Fruit fly (Drosophila melanogaster): ENCODE measurements around the gene CG9154.

DNA sequence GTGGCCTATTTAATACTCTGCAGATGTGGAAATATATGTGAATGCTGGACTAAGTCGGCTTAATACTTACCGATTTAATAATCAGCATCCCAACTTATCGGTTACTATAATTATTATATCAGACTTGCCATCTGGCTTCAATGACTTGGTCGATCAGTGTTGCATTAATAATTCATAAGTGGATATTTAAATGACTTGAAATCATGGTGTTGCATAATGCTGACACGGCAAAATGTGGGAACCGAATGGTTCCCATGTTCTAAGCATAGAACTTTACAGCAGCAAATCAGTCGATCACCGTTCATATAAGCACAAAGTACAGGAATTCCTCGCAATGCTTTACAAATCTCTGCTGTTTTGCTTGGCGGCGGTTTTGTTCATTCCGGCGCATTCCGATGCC, 10.3 kb downstream of the CG9154 start, which contains the start of gene CG34180:
- TF ChIP-seq Ets65A (GFP tag) (no peak), usp (GFP tag; optimal IDR thresholded peaks at IDR 0.05) (no peak), CG14441 (GFP tag; IDR thresholded peaks at IDR 0.05) (no peak), p53 (GFP tag; optimal IDR thresholded peaks at IDR 0.05) (no peak), sd (tag; optimal IDR thresholded peaks at IDR 0.05) (no peak)
